Worm (Caenorhabditis elegans) whole organism, late embryonic: Measurements from ENCODE around the gene str-246.

Experiments used
- C08G9.2 ChIP-seq: sonication (generic microtip); optimal IDR thresholded peaks from 2 replicates; lab custom pipeline; 2016; ENCODE audit warnings: mild to moderate bottlenecking, missing genetic modification characterization, moderate library complexity, missing compliant biosample characterization
- C38D4.7 ChIP-seq: fragments of 200-800 bp; sonication (Bioruptor generic); optimal IDR thresholded peaks from 2 replicates; lab custom pipeline; 2018; ENCODE audit warnings: mild to moderate bottlenecking, missing genetic modification characterization, moderate library complexity, missing compliant biosample characterization
- K02D7.2 ChIP-seq: sonication (generic microtip); optimal IDR thresholded peaks from 2 replicates; lab custom pipeline; 2017; ENCODE audit warnings: mild to moderate bottlenecking, missing genetic modification characterization, missing compliant biosample characterization
- K09A11.1 ChIP-seq: sonication (generic microtip); optimal IDR thresholded peaks from 2 replicates; lab custom pipeline; 2017; ENCODE audit warnings: antibody characterized with exemption, mild to moderate bottlenecking, missing genetic modification characterization, missing compliant biosample characterization; ENCODE audit not compliant: insufficient read depth
- Y22D7AL.16 ChIP-seq: sonication (generic microtip); optimal IDR thresholded peaks from 2 replicates; lab custom pipeline; 2016; ENCODE audit warnings: missing genetic modification characterization, missing compliant biosample characterization
- ahr-1 ChIP-seq: sonication (generic microtip); optimal IDR thresholded peaks from 2 replicates; lab custom pipeline; 2016; ENCODE audit warnings: missing genetic modification characterization, missing compliant biosample characterization
- ama-1 ChIP-seq: fragments of 150-350 bp; optimal IDR thresholded peaks from 2 replicates; lab custom pipeline; 2014
- ceh-14 ChIP-seq: sonication (generic microtip); optimal IDR thresholded peaks from 2 replicates; lab custom pipeline; 2016; ENCODE audit warnings: missing genotype, missing genetic modification characterization, missing compliant biosample characterization
- ceh-18 ChIP-seq: sonication (generic microtip); optimal IDR thresholded peaks from 2 replicates; lab custom pipeline; 2016; ENCODE audit warnings: missing genetic modification characterization, missing compliant biosample characterization
- ceh-19 ChIP-seq: fragments of 200-800 bp; sonication (Bioruptor generic); optimal IDR thresholded peaks from 2 replicates; lab custom pipeline; 2018; ENCODE audit warnings: mild to moderate bottlenecking, missing genetic modification characterization, missing compliant biosample characterization
- ceh-22 ChIP-seq: sonication (generic microtip); optimal IDR thresholded peaks from 2 replicates; lab custom pipeline; 2017; ENCODE audit warnings: missing biosample characterization, missing genetic modification characterization
- ceh-24 ChIP-seq: sonication (generic microtip); optimal IDR thresholded peaks from 2 replicates; lab custom pipeline; 2016; ENCODE audit warnings: mild to moderate bottlenecking, missing genetic modification characterization, missing compliant biosample characterization
- ceh-30 ChIP-seq: fragments of 150-350 bp; optimal IDR thresholded peaks from 2 replicates; lab custom pipeline; 2014; ENCODE audit warnings: missing biosample characterization, missing genetic modification characterization
- ceh-31 ChIP-seq: sonication (generic microtip); optimal IDR thresholded peaks from 2 replicates; lab custom pipeline; 2016; ENCODE audit warnings: missing genetic modification characterization, missing compliant biosample characterization
- ceh-34 ChIP-seq: sonication (generic microtip); optimal IDR thresholded peaks from 2 replicates; lab custom pipeline; 2016; ENCODE audit warnings: mild to moderate bottlenecking, missing genetic modification characterization, missing compliant biosample characterization
- ceh-45 ChIP-seq: fragments of 200-800 bp; sonication (Bioruptor generic); IDR thresholded peaks from 2 replicates; pipeline ENCODE4 v1.3.6; 2022; ENCODE audit warnings: missing genetic modification reagents, missing genetic modification characterization, missing compliant biosample characterization
- ceh-48 ChIP-seq: sonication (generic microtip); optimal IDR thresholded peaks from 2 replicates; lab custom pipeline; 2016; ENCODE audit warnings: missing genetic modification characterization, inconsistent platforms, missing compliant biosample characterization
- ceh-6 ChIP-seq: fragments of 200-800 bp; sonication (Bioruptor generic); optimal IDR thresholded peaks from 2 replicates; lab custom pipeline; 2018; ENCODE audit warnings: mild to moderate bottlenecking, missing genetic modification characterization, missing compliant biosample characterization
- ceh-9 ChIP-seq: sonication (generic microtip); optimal IDR thresholded peaks from 2 replicates; lab custom pipeline; 2016; ENCODE audit warnings: mild to moderate bottlenecking, missing genetic modification characterization, inconsistent platforms, missing compliant biosample characterization
- che-1 ChIP-seq: sonication (generic microtip); optimal IDR thresholded peaks from 2 replicates; lab custom pipeline; 2016; ENCODE audit warnings: mild to moderate bottlenecking, missing genetic modification characterization, missing compliant biosample characterization
- dmd-4 ChIP-seq: sonication (generic microtip); optimal IDR thresholded peaks from 2 replicates; lab custom pipeline; 2016; ENCODE audit warnings: borderline replicate concordance, missing genetic modification characterization, missing compliant biosample characterization
- dve-1 ChIP-seq: sonication (generic microtip); optimal IDR thresholded peaks from 2 replicates; lab custom pipeline; 2017; ENCODE audit warnings: antibody characterized with exemption, mild to moderate bottlenecking, missing genetic modification characterization, missing compliant biosample characterization
- ets-4 ChIP-seq: sonication (generic microtip); optimal IDR thresholded peaks from 2 replicates; lab custom pipeline; 2016; ENCODE audit warnings: missing genetic modification characterization, missing compliant biosample characterization
- fax-1 ChIP-seq: sonication (generic microtip); optimal IDR thresholded peaks from 2 replicates; lab custom pipeline; 2016; ENCODE audit warnings: missing genotype, missing genetic modification characterization, missing compliant biosample characterization
- gmeb-2 ChIP-seq: sonication (generic microtip); optimal IDR thresholded peaks from 2 replicates; lab custom pipeline; 2016; ENCODE audit warnings: missing genetic modification characterization, inconsistent platforms, missing compliant biosample characterization
- hlh-13 ChIP-seq: fragments of 200-800 bp; sonication (Bioruptor generic); optimal IDR thresholded peaks from 2 replicates; lab custom pipeline; 2018; ENCODE audit warnings: mild to moderate bottlenecking, missing genetic modification characterization, missing compliant biosample characterization
- hlh-15 ChIP-seq: sonication (generic microtip); optimal IDR thresholded peaks from 2 replicates; lab custom pipeline; 2016; ENCODE audit warnings: missing genetic modification characterization, missing compliant biosample characterization
- hlh-30 ChIP-seq: sonication (generic microtip); optimal IDR thresholded peaks from 2 replicates; lab custom pipeline; 2017; ENCODE audit warnings: antibody characterized with exemption, missing genetic modification characterization, missing compliant biosample characterization; ENCODE audit not compliant: insufficient read depth
- lim-6 ChIP-seq: sonication (generic microtip); optimal IDR thresholded peaks from 2 replicates; lab custom pipeline; 2016; ENCODE audit warnings: missing genetic modification characterization, missing compliant biosample characterization
- lin-11 ChIP-seq: fragments of 200-800 bp; sonication (Bioruptor generic); optimal IDR thresholded peaks from 2 replicates; lab custom pipeline; 2018; ENCODE audit warnings: mild to moderate bottlenecking, missing genetic modification characterization, missing compliant biosample characterization
- nfya-1 ChIP-seq: sonication (generic microtip); optimal IDR thresholded peaks from 2 replicates; lab custom pipeline; 2017; ENCODE audit warnings: missing genetic modification characterization, mild to moderate bottlenecking, missing compliant biosample characterization, antibody characterized with exemption, moderate library complexity
- nhr-232 ChIP-seq: sonication (generic microtip); optimal IDR thresholded peaks from 2 replicates; lab custom pipeline; 2016; ENCODE audit warnings: missing genetic modification characterization, missing compliant biosample characterization
- npax-4 ChIP-seq: sonication (generic microtip); optimal IDR thresholded peaks from 2 replicates; lab custom pipeline; 2016; ENCODE audit warnings: missing genetic modification characterization, missing compliant biosample characterization
- pag-3 ChIP-seq: sonication (generic microtip); optimal IDR thresholded peaks from 2 replicates; lab custom pipeline; 2016; ENCODE audit warnings: missing compliant biosample characterization, missing genetic modification characterization, borderline replicate concordance
- pat-9 ChIP-seq: fragments of 200-800 bp; sonication (Bioruptor generic); optimal IDR thresholded peaks from 2 replicates; lab custom pipeline; 2018; ENCODE audit warnings: mild to moderate bottlenecking, missing genetic modification characterization, moderate library complexity, missing compliant biosample characterization
- pax-1 ChIP-seq: fragments of 150-350 bp; optimal IDR thresholded peaks from 2 replicates; lab custom pipeline; 2014; ENCODE audit warnings: missing biosample characterization, missing genetic modification characterization
- pha-4 ChIP-seq: fragments of 150-350 bp; optimal IDR thresholded peaks from 2 replicates; lab custom pipeline; 2018; ENCODE audit warnings: missing biosample characterization, missing genetic modification reagents, missing genetic modification characterization
- pqm-1 ChIP-seq: sonication (generic microtip); optimal IDR thresholded peaks from 2 replicates; lab custom pipeline; 2016; ENCODE audit warnings: missing genetic modification characterization, missing compliant biosample characterization
- ref-2 ChIP-seq: sonication (generic microtip); optimal IDR thresholded peaks from 2 replicates; lab custom pipeline; 2016; ENCODE audit warnings: missing genetic modification characterization, missing compliant biosample characterization
- rnt-1 ChIP-seq: sonication (generic microtip); optimal IDR thresholded peaks from 2 replicates; lab custom pipeline; 2016; ENCODE audit warnings: missing genetic modification characterization, missing compliant biosample characterization
- sdc-2 ChIP-seq: sonication (generic microtip); optimal IDR thresholded peaks from 2 replicates; lab custom pipeline; 2016; ENCODE audit warnings: missing genotype, missing genetic modification characterization, missing compliant biosample characterization
- tbx-2 ChIP-seq: sonication (generic microtip); optimal IDR thresholded peaks from 2 replicates; lab custom pipeline; 2016; ENCODE audit warnings: missing genetic modification characterization, missing compliant biosample characterization
- tbx-7 ChIP-seq: sonication (generic microtip); optimal IDR thresholded peaks from 2 replicates; lab custom pipeline; 2016; ENCODE audit warnings: missing genotype, missing genetic modification characterization, missing compliant biosample characterization
- ttx-3 ChIP-seq: sonication (generic microtip); optimal IDR thresholded peaks from 2 replicates; lab custom pipeline; 2016; ENCODE audit warnings: missing genetic modification reagents, missing genetic modification characterization, missing compliant biosample characterization
- unc-42 ChIP-seq: sonication (generic microtip); optimal IDR thresholded peaks from 2 replicates; lab custom pipeline; 2016; ENCODE audit warnings: missing genotype, missing genetic modification characterization, missing compliant biosample characterization
- unc-86 ChIP-seq: sonication (generic microtip); optimal IDR thresholded peaks from 2 replicates; lab custom pipeline; 2016; ENCODE audit warnings: missing genetic modification characterization, missing compliant biosample characterization
- zip-5 ChIP-seq: sonication (generic microtip); optimal IDR thresholded peaks from 2 replicates; lab custom pipeline; 2016; ENCODE audit warnings: missing genetic modification characterization, missing compliant biosample characterization
- ztf-16 ChIP-seq: sonication (generic microtip); optimal IDR thresholded peaks from 2 replicates; lab custom pipeline; 2017; ENCODE audit warnings: missing genetic modification characterization, missing compliant biosample characterization

str-246 gene

ce11 chrIII:11110756-11111155, 33.3 kb downstream of the str-246 start (continued):
- TF ChIP-seq che-1 (tag; lab: Kevin White, UChicago), result peak; percentile 10
- peak; percentile 21 for TF ChIP-seq ref-2
- no peak for TF ChIP-seq tbx-7 (tag; lab: Kevin White, UChicago)
- TF ChIP-seq ceh-9, result no peak
- no peak for TF ChIP-seq pha-4 (tag; lab: Kevin White, UChicago)
- no peak for TF ChIP-seq hlh-30
- no peak for TF ChIP-seq nhr-232
- TF ChIP-seq ceh-18 (tag; lab: Kevin White, UChicago), result no peak
- TF ChIP-seq Y22D7AL.16, result no peak
- TF ChIP-seq ceh-34 (tag; lab: Kevin White, UChicago), result peak; percentile 9
- TF ChIP-seq ceh-24 (tag; lab: Kevin White, UChicago), result no peak
- no peak for TF ChIP-seq ahr-1
- TF ChIP-seq dve-1 (tag; lab: Kevin White, UChicago), result no peak
- TF ChIP-seq C38D4.7 (GFP tag; lab: Kevin White, UChicago), result no peak
- TF ChIP-seq pax-1, result no peak
- peak; percentile 10 for TF ChIP-seq ztf-16
- TF ChIP-seq ceh-31 (tag; lab: Kevin White, UChicago), result peak; percentile 74
- TF ChIP-seq npax-4 (tag; lab: Kevin White, UChicago), result no peak
- TF ChIP-seq rnt-1 (tag; lab: Kevin White, UChicago), result no peak
- TF ChIP-seq ceh-48, result peak; percentile 21
- TF ChIP-seq nfya-1 (tag; lab: Kevin White, UChicago), result peak; percentile 17
- no peak for TF ChIP-seq ttx-3
- no peak for TF ChIP-seq ets-4 (tag; lab: Kevin White, UChicago)
- no peak for TF ChIP-seq fax-1 (tag; lab: Kevin White, UChicago)
- no peak for TF ChIP-seq dmd-4 (tag; lab: Kevin White, UChicago)
- TF ChIP-seq ceh-30 (tag; lab: Kevin White, UChicago), result no peak
- no peak for TF ChIP-seq ama-1 (lab: Kevin White, UChicago)
- peak; percentile 1 for TF ChIP-seq unc-42
- no peak for TF ChIP-seq K02D7.2
- no peak for TF ChIP-seq ceh-19 (GFP tag; lab: Kevin White, UChicago)
- no peak for TF ChIP-seq ceh-14
- TF ChIP-seq, all 69 proteins: peak for 12

ce11 chrIII:11112718-11113117, 35.2 kb downstream of the str-246 start:
- TF ChIP-seq ceh-34 (tag; lab: Kevin White, UChicago) (no peak), hlh-13 (GFP tag; lab: Kevin White, UChicago) (no peak), hlh-30 (no peak), ceh-45 (GFP tag; lab: Robert Waterston, UW) (no peak), pqm-1 (tag; lab: Kevin White, UChicago) (no peak), unc-86 (no peak), ets-4 (tag; lab: Kevin White, UChicago) (peak; percentile 54), ceh-9 (no peak), pat-9 (no peak), pha-4 (tag; lab: Kevin White, UChicago) (no peak), ceh-31 (tag; lab: Kevin White, UChicago) (peak; percentile 61), lin-11 (no peak), ceh-22 (tag; lab: Kevin White, UChicago) (no peak), gmeb-2 (tag; lab: Kevin White, UChicago) (no peak), K09A11.1 (tag; lab: Kevin White, UChicago) (no peak), ceh-6 (GFP tag; lab: Kevin White, UChicago) (no peak), C08G9.2 (peak; percentile 41), tbx-2 (peak; percentile 42), sdc-2 (tag; lab: Kevin White, UChicago) (no peak), pag-3 (tag; lab: Kevin White, UChicago) (no peak), hlh-15 (tag; lab: Kevin White, UChicago) (no peak), lim-6 (tag; lab: Kevin White, UChicago) (no peak), npax-4 (tag; lab: Kevin White, UChicago) (no peak), ceh-18 (tag; lab: Kevin White, UChicago) (no peak), zip-5 (tag; lab: Kevin White, UChicago) (no peak), nhr-232 (no peak)
